Fruit fly (Drosophila melanogaster) whole organism, pupa: ENCODE measurements around the gene rgn.

Source experiments
- CG10348 ChIP-seq: fragments of 200-800 bp; sonication (Bioruptor generic); IDR thresholded peaks from 2 replicates; pipeline ENCODE4 v1.3.6; 2022; ENCODE audit warnings: missing biosample characterization, missing genetic modification characterization
- CG12605 ChIP-seq: fragments of 200-800 bp; sonication (Bioruptor generic); IDR thresholded peaks from 2 replicates; pipeline ENCODE4 v1.3.6; 2022; ENCODE audit warnings: missing biosample characterization, missing genetic modification characterization
- CG13204 ChIP-seq: fragments of 200-800 bp; sonication (Bioruptor generic); optimal IDR thresholded peaks from 2 replicates; lab custom pipeline; 2018; ENCODE audit warnings: missing biosample characterization, mild to moderate bottlenecking, missing genetic modification characterization, moderate library complexity
- CG14655 ChIP-seq: fragments of 200-800 bp; sonication (Bioruptor generic); optimal IDR thresholded peaks from 3 replicates; lab custom pipeline; 2017; ENCODE audit warnings: mild to moderate bottlenecking, missing biosample characterization, missing genetic modification reagents, missing genetic modification characterization
- CG15710 ChIP-seq: fragments of 200-800 bp; sonication (Bioruptor generic); optimal IDR thresholded peaks from 2 replicates; lab custom pipeline; 2018; ENCODE audit warnings: missing biosample characterization, mild to moderate bottlenecking, missing genetic modification characterization, moderate library complexity
- CG17806 ChIP-seq: fragments of 200-800 bp; sonication (Bioruptor generic); optimal IDR thresholded peaks from 2 replicates; lab custom pipeline; 2018; ENCODE audit warnings: missing biosample characterization, mild to moderate bottlenecking, missing genetic modification characterization, moderate library complexity
- CG32121 ChIP-seq: fragments of 200-800 bp; sonication (Bioruptor generic); IDR thresholded peaks from 2 replicates; pipeline ENCODE4 v1.3.6; 2022; ENCODE audit warnings: missing biosample characterization, missing genetic modification characterization
- CG34367 ChIP-seq: fragments of 200-800 bp; sonication (Bioruptor generic); optimal IDR thresholded peaks from 2 replicates; lab custom pipeline; 2018; ENCODE audit warnings: missing biosample characterization, mild to moderate bottlenecking, missing genetic modification characterization
- CG4496 ChIP-seq: fragments of 200-800 bp; sonication (Bioruptor generic); IDR thresholded peaks from 3 replicates; pipeline ENCODE4 v1.3.6; 2022; ENCODE audit warnings: missing biosample characterization, missing genetic modification characterization
- CG8159 ChIP-seq: fragments of 200-800 bp; sonication (Bioruptor generic); optimal IDR thresholded peaks from 3 replicates; lab custom pipeline; 2018; ENCODE audit warnings: missing biosample characterization, mild to moderate bottlenecking, missing genetic modification characterization, moderate library complexity
- CG8301 ChIP-seq: fragments of 200-800 bp; sonication (Bioruptor generic); optimal IDR thresholded peaks from 2 replicates; lab custom pipeline; 2018; ENCODE audit warnings: missing biosample characterization, mild to moderate bottlenecking, missing genetic modification characterization
- CG9948 ChIP-seq: fragments of 200-800 bp; sonication (Bioruptor generic); optimal IDR thresholded peaks from 2 replicates; lab custom pipeline; 2018; ENCODE audit warnings: missing biosample characterization, mild to moderate bottlenecking, missing genetic modification characterization, moderate library complexity
- D1 ChIP-seq: fragments of 200-800 bp; sonication (Bioruptor generic); optimal IDR thresholded peaks from 2 replicates; lab custom pipeline; 2018; ENCODE audit warnings: missing biosample characterization, mild to moderate bottlenecking, missing genetic modification characterization, moderate library complexity
- EcR ChIP-seq: fragments of 200-800 bp; sonication (Bioruptor generic); optimal IDR thresholded peaks from 3 replicates; lab custom pipeline; 2019; ENCODE audit warnings: missing biosample characterization, missing genetic modification characterization, mild to moderate bottlenecking, moderate library complexity, missing genetic modification reagents
- Ets98B ChIP-seq: fragments of 200-800 bp; sonication (Bioruptor generic); IDR thresholded peaks from 2 replicates; pipeline ENCODE4 v1.3.6; 2022; ENCODE audit warnings: missing biosample characterization, missing genetic modification characterization
- Pif1A ChIP-seq: fragments of 200-800 bp; sonication (Bioruptor generic); optimal IDR thresholded peaks from 3 replicates; lab custom pipeline; 2016; ENCODE audit warnings: missing biosample characterization, missing genetic modification characterization
- Pif1B ChIP-seq: fragments of 200-800 bp; sonication (Bioruptor generic); optimal IDR thresholded peaks from 3 replicates; lab custom pipeline; 2016; ENCODE audit warnings: missing biosample characterization, missing genetic modification characterization
- Snoo ChIP-seq: fragments of 200-800 bp; sonication (Bioruptor generic); optimal IDR thresholded peaks from 3 replicates; lab custom pipeline; 2017; ENCODE audit warnings: missing biosample characterization, mild to moderate bottlenecking, missing genetic modification characterization, inconsistent platforms
- gl ChIP-seq: fragments of 200-800 bp; sonication (Bioruptor generic); optimal IDR thresholded peaks from 2 replicates; lab custom pipeline; 2018; ENCODE audit warnings: missing biosample characterization, mild to moderate bottlenecking, missing genetic modification characterization
- rn ChIP-seq: fragments of 200-800 bp; sonication (Bioruptor generic); IDR thresholded peaks from 2 replicates; pipeline ENCODE4 v1.3.6; 2022; ENCODE audit warnings: missing biosample characterization, missing genetic modification characterization

Gene rgn

dm6 chr3L:21460149-21460873, 78.0 kb downstream of the rgn start:
- no peak for TF ChIP-seq CG13204 (GFP tag; lab: Kevin White, UChicago)
- no peak for TF ChIP-seq rn (GFP tag; lab: Robert Waterston, UW)
- TF ChIP-seq CG34367: no peak
- no peak for TF ChIP-seq CG32121 (GFP tag; lab: Robert Waterston, UW)
- TF ChIP-seq gl (tag; lab: Kevin White, UChicago): no peak
- TF ChIP-seq EcR (GFP tag; lab: Kevin White, UChicago): no peak
- no peak for TF ChIP-seq Snoo (tag; lab: Kevin White, UChicago)
- TF ChIP-seq CG14655 (GFP tag; lab: Kevin White, UChicago): no peak
- TF ChIP-seq D1 (tag; lab: Kevin White, UChicago): no peak
- no peak for TF ChIP-seq CG4496 (GFP tag; lab: Robert Waterston, UW)
- no peak for TF ChIP-seq Pif1A (GFP tag; lab: Kevin White, UChicago)
- TF ChIP-seq CG12605 (GFP tag; lab: Robert Waterston, UW): no peak
- no peak for TF ChIP-seq CG15710 (tag; lab: Kevin White, UChicago)
- no peak for TF ChIP-seq CG17806 (tag; lab: Kevin White, UChicago)
- no peak for TF ChIP-seq Ets98B (GFP tag; lab: Robert Waterston, UW)
- TF ChIP-seq CG8159 (tag; lab: Kevin White, UChicago): no peak
- no peak for TF ChIP-seq CG9948 (tag; lab: Kevin White, UChicago)
- TF ChIP-seq CG8301: no peak

DNA sequence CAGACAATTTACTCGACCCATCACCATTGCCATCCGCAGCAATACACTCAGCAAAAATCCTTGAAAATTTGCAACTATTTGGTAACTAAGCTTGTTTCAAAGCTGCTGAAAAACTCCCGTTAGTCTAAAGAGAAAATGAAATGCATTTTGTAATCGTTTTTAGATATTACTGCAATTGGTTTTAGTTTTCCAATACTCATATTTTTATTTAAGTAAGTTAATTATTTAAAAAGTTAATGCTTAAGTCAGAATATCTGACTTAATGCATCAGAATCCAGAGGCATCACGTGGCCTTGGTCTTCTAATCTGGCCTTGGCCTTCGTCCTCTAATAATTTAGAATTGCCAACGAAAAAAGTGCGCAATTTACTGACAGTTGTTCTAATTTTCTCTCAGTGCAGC, 80.6 kb downstream of the rgn start:
- TF ChIP-seq rn (GFP tag; lab: Robert Waterston, UW) (no peak), Ets98B (GFP tag; lab: Robert Waterston, UW) (no peak), CG13204 (GFP tag; lab: Kevin White, UChicago) (no peak), CG9948 (tag; lab: Kevin White, UChicago) (no peak), CG14655 (GFP tag; lab: Kevin White, UChicago) (peak; percentile 15)
- TF ChIP-seq, all 21 proteins: peak for 1

- TF ChIP-seq CG13204 (GFP tag; lab: Kevin White, UChicago): no peak
- no peak for TF ChIP-seq CG32121 (GFP tag; lab: Robert Waterston, UW)
- TF ChIP-seq Pif1B: peak; percentile 10
- no peak for TF ChIP-seq Snoo (tag; lab: Kevin White, UChicago)
- TF ChIP-seq Pif1A (GFP tag; lab: Kevin White, UChicago): peak; percentile 21
- no peak for TF ChIP-seq CG9948 (tag; lab: Kevin White, UChicago)
- TF ChIP-seq EcR (GFP tag; lab: Kevin White, UChicago): no peak
- no peak for TF ChIP-seq gl (tag; lab: Kevin White, UChicago)
- TF ChIP-seq, all 21 proteins: peak for 2
Measured at dm6 chr3L:21464240-21464639, 81.9 kb downstream of the rgn start.

DNA sequence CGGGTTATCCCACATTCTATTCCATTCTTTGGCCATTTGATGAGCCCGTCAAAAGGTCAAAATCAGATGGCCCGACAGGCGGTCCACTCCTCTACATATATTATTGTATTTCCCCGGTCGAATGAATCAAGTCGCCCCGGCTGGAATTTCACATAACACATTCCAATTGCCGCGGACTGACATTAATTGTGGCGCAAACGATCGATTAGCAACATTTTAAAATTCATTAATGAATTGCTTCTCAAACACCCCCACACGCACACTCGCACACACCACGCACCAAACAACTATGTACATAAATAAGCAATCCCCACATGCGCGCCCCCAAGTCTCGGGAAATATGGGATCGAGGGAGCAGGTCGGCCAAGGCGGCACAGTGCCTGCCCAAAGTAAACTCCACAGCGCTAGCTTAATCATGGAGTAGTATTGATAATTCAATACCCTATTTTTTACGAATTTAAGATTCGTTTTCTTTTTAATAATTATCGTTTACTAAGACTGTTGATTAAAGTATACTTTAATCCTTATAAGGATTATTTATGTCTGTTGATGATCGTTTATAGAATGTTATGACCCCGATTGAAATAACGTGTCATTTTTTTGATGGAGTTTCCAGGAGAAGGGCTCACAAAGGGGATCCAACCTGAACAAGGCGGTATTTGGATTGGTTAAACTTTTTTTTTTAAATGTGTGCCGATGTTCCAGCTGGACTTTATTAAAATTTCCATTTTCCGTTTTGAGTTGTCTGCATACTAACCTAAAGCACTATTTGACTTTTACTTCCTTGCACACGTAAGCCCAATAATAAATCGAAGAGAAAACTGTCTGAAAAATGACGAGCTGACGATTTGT, 83.2 kb downstream of the rgn start:
- TF ChIP-seq rn (GFP tag; lab: Robert Waterston, UW) (no peak), Pif1A (GFP tag; lab: Kevin White, UChicago) (no peak), CG13204 (GFP tag; lab: Kevin White, UChicago) (no peak), CG8301 (no peak), Ets98B (GFP tag; lab: Robert Waterston, UW) (no peak), CG10348 (GFP tag; lab: Robert Waterston, UW) (no peak), CG15710 (tag; lab: Kevin White, UChicago) (no peak), gl (tag; lab: Kevin White, UChicago) (no peak)
- TF ChIP-seq, all 21 proteins: peak for 0

dm6 chr3L:21471895-21472294, 89.6 kb downstream of the rgn start:
- TF ChIP-seq gl (tag; lab: Kevin White, UChicago) (no peak), CG13204 (GFP tag; lab: Kevin White, UChicago) (no peak)
